Worm (Caenorhabditis elegans): ENCODE results near the gene H12D21.6.
"Not testable (repeated sequence)": the region's sequence is repeated elsewhere in the genome, so short reads cannot be mapped to it uniquely, and the experiment has no call there.

The H12D21.6 gene

ce11 chrV:14876724-14877123 is 20.9 kb downstream of the H12D21.6 start, which contains the start of gene ZC412.10:
Gene ZC412.10 (minus strand): TSS chrV:14876824.
- not testable (repeated sequence) for TF ChIP-seq tbx-11 (GFP tag; IDR thresholded peaks at IDR 0.05); F13C5.2 (tag; optimal IDR thresholded peaks at IDR 0.05); ceh-36 (tag; optimal IDR thresholded peaks at IDR 0.05)

DNA sequence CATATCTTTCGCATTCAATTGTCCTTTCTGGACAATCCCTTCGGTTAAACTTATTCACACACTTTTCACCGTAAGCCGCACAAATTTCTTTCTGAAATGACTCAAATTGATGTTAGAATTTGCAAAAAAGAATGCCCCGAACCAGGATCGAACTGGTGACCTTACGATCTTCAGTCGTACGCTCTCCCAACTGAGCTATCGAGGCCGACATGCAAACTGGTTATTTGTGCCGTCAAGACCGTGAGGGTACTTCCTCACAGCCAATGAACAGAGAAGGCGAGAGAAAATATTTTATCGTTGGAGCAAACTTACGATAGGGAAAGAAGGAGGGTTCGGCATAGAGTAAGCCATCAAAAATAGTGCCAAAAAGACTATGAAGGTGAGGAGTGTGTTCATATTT is 21.4 kb downstream of the H12D21.6 start:
- TF ChIP-seq ceh-13 (GFP tag; optimal IDR thresholded peaks at IDR 0.05) (peak; percentile 30), F13C5.2 (tag; optimal IDR thresholded peaks at IDR 0.05) (peak; percentile 44), sea-1 (GFP tag; conservative IDR thresholded peaks at IDR 0.05) (no peak), tbx-11 (GFP tag; IDR thresholded peaks at IDR 0.05) (peak; percentile 45; the same call in 1 of the 2 replicates), B0310.2 (tag; optimal IDR thresholded peaks at IDR 0.05) (peak; percentile 72), aly-1 (tag; optimal IDR thresholded peaks at IDR 0.05) (no peak), pes-1 (GFP tag; IDR thresholded peaks at IDR 0.05) (peak; percentile 83), tbx-37 (GFP tag; conservative IDR thresholded peaks at IDR 0.05) (peak; percentile 49; the same call in 1 of the 2 replicates), flt-1 (GFP tag; IDR thresholded peaks at IDR 0.05) (peak; percentile 73), hnd-1 (tag; optimal IDR thresholded peaks at IDR 0.05) (no peak), ceh-36 (tag; optimal IDR thresholded peaks at IDR 0.05) (peak; percentile 53), ets-7 (tag; optimal IDR thresholded peaks at IDR 0.05) (no peak), hmg-4 (GFP tag; optimal IDR thresholded peaks at IDR 0.05) (peak; percentile 41), scrt-1 (GFP tag; IDR thresholded peaks at IDR 0.05) (peak; percentile 74), tra-4 (tag; optimal IDR thresholded peaks at IDR 0.05) (no peak)

ce11 chrV:14875371-14875770 is 22.3 kb downstream of the H12D21.6 start, which contains the start of gene ZC412.5:
Gene ZC412.5 (minus strand): TSS chrV:14875471.
- TF ChIP-seq scrt-1 (GFP tag; IDR thresholded peaks at IDR 0.05) (no peak), hnd-1 (tag; optimal IDR thresholded peaks at IDR 0.05) (no peak), ets-7 (tag; optimal IDR thresholded peaks at IDR 0.05) (no peak), flt-1 (GFP tag; IDR thresholded peaks at IDR 0.05) (no peak), tbx-37 (GFP tag; conservative IDR thresholded peaks at IDR 0.05) (no peak), ceh-36 (tag; optimal IDR thresholded peaks at IDR 0.05) (no peak), aly-1 (tag; optimal IDR thresholded peaks at IDR 0.05) (no peak), ceh-13 (GFP tag; optimal IDR thresholded peaks at IDR 0.05) (no peak), F13C5.2 (tag; optimal IDR thresholded peaks at IDR 0.05) (no peak), B0310.2 (tag; optimal IDR thresholded peaks at IDR 0.05) (no peak), tra-4 (tag; optimal IDR thresholded peaks at IDR 0.05) (no peak), pes-1 (GFP tag; IDR thresholded peaks at IDR 0.05) (no peak), tbx-11 (GFP tag; IDR thresholded peaks at IDR 0.05) (no peak), sea-1 (GFP tag; conservative IDR thresholded peaks at IDR 0.05) (no peak), ama-1 (optimal IDR thresholded peaks at IDR 0.05) (no peak), hmg-4 (GFP tag; optimal IDR thresholded peaks at IDR 0.05) (no peak)

- TF ChIP-seq ets-7 (tag; optimal IDR thresholded peaks at IDR 0.05) (no peak), flt-1 (GFP tag; IDR thresholded peaks at IDR 0.05) (no peak), hmg-4 (GFP tag; optimal IDR thresholded peaks at IDR 0.05) (no peak), ama-1 (optimal IDR thresholded peaks at IDR 0.05) (no peak), tbx-37 (GFP tag; conservative IDR thresholded peaks at IDR 0.05) (no peak), ceh-13 (GFP tag; optimal IDR thresholded peaks at IDR 0.05) (no peak), F13C5.2 (tag; optimal IDR thresholded peaks at IDR 0.05) (no peak), sea-1 (GFP tag; conservative IDR thresholded peaks at IDR 0.05) (no peak), tra-4 (tag; optimal IDR thresholded peaks at IDR 0.05) (no peak), ceh-36 (tag; optimal IDR thresholded peaks at IDR 0.05) (no peak), pes-1 (GFP tag; IDR thresholded peaks at IDR 0.05) (no peak), tbx-11 (GFP tag; IDR thresholded peaks at IDR 0.05) (no peak), aly-1 (tag; optimal IDR thresholded peaks at IDR 0.05) (no peak), hnd-1 (tag; optimal IDR thresholded peaks at IDR 0.05) (no peak), scrt-1 (GFP tag; IDR thresholded peaks at IDR 0.05) (no peak), hmbx-1 (tag; optimal IDR thresholded peaks at IDR 0.05) (no peak)
Observed at ce11 chrV:14871365-14871764, 26.3 kb downstream of the H12D21.6 start, which contains the start of gene ZC412.3. Gene ZC412.3 (minus strand): TSS chrV:14871547.

- TF ChIP-seq pes-1 (GFP tag; IDR thresholded peaks at IDR 0.05): no peak
- TF ChIP-seq hnd-1 (tag; optimal IDR thresholded peaks at IDR 0.05): no peak
- no peak for TF ChIP-seq sea-1 (GFP tag; conservative IDR thresholded peaks at IDR 0.05)
- TF ChIP-seq F13C5.2 (tag; optimal IDR thresholded peaks at IDR 0.05): no peak
- no peak for TF ChIP-seq tra-4 (tag; optimal IDR thresholded peaks at IDR 0.05)
- no peak for TF ChIP-seq hmbx-1 (tag; optimal IDR thresholded peaks at IDR 0.05)
- no peak for TF ChIP-seq ama-1 (optimal IDR thresholded peaks at IDR 0.05)
- TF ChIP-seq tbx-37 (GFP tag; conservative IDR thresholded peaks at IDR 0.05): no peak
- no peak for TF ChIP-seq B0310.2 (tag; optimal IDR thresholded peaks at IDR 0.05)
- no peak for TF ChIP-seq ceh-13 (GFP tag; optimal IDR thresholded peaks at IDR 0.05)
- TF ChIP-seq aly-1 (tag; optimal IDR thresholded peaks at IDR 0.05): no peak
- no peak for TF ChIP-seq flt-1 (GFP tag; IDR thresholded peaks at IDR 0.05)
- no peak for TF ChIP-seq ets-7 (tag; optimal IDR thresholded peaks at IDR 0.05)
- TF ChIP-seq tbx-11 (GFP tag; IDR thresholded peaks at IDR 0.05): no peak
- no peak for TF ChIP-seq hmg-4 (GFP tag; optimal IDR thresholded peaks at IDR 0.05)
Observed at ce11 chrV:14868181-14868580, 29.4 kb downstream of the H12D21.6 start, which contains the start of gene gcy-14. Gene gcy-14 (minus strand): TSS chrV:14868281.

DNA sequence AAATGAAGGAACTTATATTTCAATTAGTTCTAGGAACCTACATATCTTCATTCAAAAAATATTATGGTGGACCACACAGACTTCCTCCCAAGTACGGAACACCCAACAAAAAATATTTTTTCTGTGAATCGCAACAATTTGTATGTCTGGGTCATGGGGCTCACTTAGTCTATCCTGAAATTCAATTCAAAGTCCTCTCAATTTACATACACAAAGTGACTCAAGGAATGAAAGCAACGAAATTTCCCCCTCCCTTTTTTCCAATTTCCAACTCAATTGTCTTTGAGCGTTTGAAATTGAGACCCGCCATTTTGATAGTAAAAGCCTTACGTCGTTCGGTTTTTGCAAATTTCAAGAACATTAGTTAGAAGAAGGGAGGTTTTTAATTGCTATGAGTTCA is 38.3 kb downstream of the H12D21.6 start:
- TF ChIP-seq pes-1 (GFP tag; IDR thresholded peaks at IDR 0.05): no peak
- no peak for TF ChIP-seq tra-4 (tag; optimal IDR thresholded peaks at IDR 0.05)
- no peak for TF ChIP-seq aly-1 (tag; optimal IDR thresholded peaks at IDR 0.05)
- TF ChIP-seq F13C5.2 (tag; optimal IDR thresholded peaks at IDR 0.05): no peak
- TF ChIP-seq tbx-37 (GFP tag; conservative IDR thresholded peaks at IDR 0.05): no peak
- no peak for TF ChIP-seq ama-1 (optimal IDR thresholded peaks at IDR 0.05)
- TF ChIP-seq ceh-13 (GFP tag; optimal IDR thresholded peaks at IDR 0.05): no peak
- no peak for TF ChIP-seq hnd-1 (tag; optimal IDR thresholded peaks at IDR 0.05)
- TF ChIP-seq flt-1 (GFP tag; IDR thresholded peaks at IDR 0.05): no peak
- TF ChIP-seq ceh-36 (tag; optimal IDR thresholded peaks at IDR 0.05): no peak
- no peak for TF ChIP-seq hmg-4 (GFP tag; optimal IDR thresholded peaks at IDR 0.05)
- no peak for TF ChIP-seq scrt-1 (GFP tag; IDR thresholded peaks at IDR 0.05)

- no peak for TF ChIP-seq sea-1 (GFP tag; conservative IDR thresholded peaks at IDR 0.05)
- no peak for TF ChIP-seq B0310.2 (tag; optimal IDR thresholded peaks at IDR 0.05)
- TF ChIP-seq ets-7 (tag; optimal IDR thresholded peaks at IDR 0.05): no peak
- TF ChIP-seq ama-1 (optimal IDR thresholded peaks at IDR 0.05): no peak
- TF ChIP-seq scrt-1 (GFP tag; IDR thresholded peaks at IDR 0.05): no peak
- TF ChIP-seq tbx-11 (GFP tag; IDR thresholded peaks at IDR 0.05): no peak
- no peak for TF ChIP-seq tra-4 (tag; optimal IDR thresholded peaks at IDR 0.05)
Observed at ce11 chrV:14858503-14858902, 39.1 kb downstream of the H12D21.6 start, which contains the start of gene npr-13. Gene npr-13 (minus strand): TSS chrV:14858603.

Measured in whole organism, early embryonic.